Worm (Caenorhabditis elegans) whole organism, L4/young adult: Measurements from ENCODE around the gene rtfo-1.

Experiments used
- W03F9.2 ChIP-seq: fragments of 150-350 bp; optimal IDR thresholded peaks from 2 replicates; lab custom pipeline; 2014; ENCODE audit warnings: missing biosample characterization, missing genetic modification characterization
- dao-5 ChIP-seq: sonication (generic microtip); optimal IDR thresholded peaks from 2 replicates; lab custom pipeline; 2016; ENCODE audit warnings: missing genotype, missing genetic modification characterization, moderate library complexity, missing compliant biosample characterization
- him-1 ChIP-seq: sonication (generic microtip); optimal IDR thresholded peaks from 2 replicates; lab custom pipeline; 2016; ENCODE audit warnings: missing genotype, missing genetic modification reagents, missing genetic modification characterization, missing compliant biosample characterization

- TF ChIP-seq dao-5 (tag; lab: Kevin White, UChicago), result no peak
- no peak for TF ChIP-seq him-1
- no peak for TF ChIP-seq W03F9.2
These were observed 5.5 kb downstream of the rtfo-1 start, which contains the start of gene F25B3.2 for ce11 chrV:9576991-9577390.
